Fruit fly (Drosophila melanogaster): ENCODE data around the gene CG9588.

The CG9588 gene

dm6 chr3R:13683624-13684568 lies 7.4 kb upstream of the CG9588 start, which contains the start of gene flfl (continued):
- TF ChIP-seq dan (GFP tag; IDR thresholded peaks at IDR 0.05), result no peak
- TF ChIP-seq gcm2 (GFP tag; optimal IDR thresholded peaks at IDR 0.05), result no peak
- TF ChIP-seq CG32532 (GFP tag; IDR thresholded peaks at IDR 0.05), result no peak
- TF ChIP-seq CG12104 (GFP tag; optimal IDR thresholded peaks at IDR 0.05), result no peak
- peak; percentile 19 for TF ChIP-seq BtbVII (GFP tag; optimal IDR thresholded peaks at IDR 0.05)
- no peak for TF ChIP-seq CG15011 (GFP tag; optimal IDR thresholded peaks at IDR 0.05)
- peak; percentile 64 for TF ChIP-seq CG9437 (GFP tag; optimal IDR thresholded peaks at IDR 0.05)
- TF ChIP-seq CG17829 (tag; optimal IDR thresholded peaks at IDR 0.05), result peak; percentile 17
- no peak for TF ChIP-seq pfk (GFP tag; optimal IDR thresholded peaks at IDR 0.05)
- TF ChIP-seq vnd (GFP tag; IDR thresholded peaks at IDR 0.05; ENCODE audit: partially characterized antibody), result no peak
- TF ChIP-seq B-H1 (GFP tag; IDR thresholded peaks at IDR 0.05), result no peak
- no peak for TF ChIP-seq Hr39 (optimal IDR thresholded peaks at IDR 0.05)
- no peak for TF ChIP-seq cwo (GFP tag; optimal IDR thresholded peaks at IDR 0.05)
- no peak for TF ChIP-seq dmrt99B (tag; optimal IDR thresholded peaks at IDR 0.05)
- peak; percentile 44 for TF ChIP-seq CG12071 (GFP tag; optimal IDR thresholded peaks at IDR 0.05)
- TF ChIP-seq CG14014 (GFP tag; IDR thresholded peaks at IDR 0.05), result no peak
- TF ChIP-seq CG9932 (GFP tag; IDR thresholded peaks at IDR 0.05), result no peak
- TF ChIP-seq ase (GFP tag; IDR thresholded peaks at IDR 0.05), result no peak
- TF ChIP-seq crc (GFP tag; optimal IDR thresholded peaks at IDR 0.05), result no peak
- no peak for TF ChIP-seq grn (GFP tag; optimal IDR thresholded peaks at IDR 0.05)
- no peak for TF ChIP-seq Poxn (GFP tag; IDR thresholded peaks at IDR 0.05)
- TF ChIP-seq HLH3B (GFP tag; IDR thresholded peaks at IDR 0.05), result no peak
- TF ChIP-seq ken (GFP tag; IDR thresholded peaks at IDR 0.05), result no peak
- peak; percentile 53 for TF ChIP-seq CG14710 (tag; optimal IDR thresholded peaks at IDR 0.05)
- TF ChIP-seq kah (GFP tag; optimal IDR thresholded peaks at IDR 0.05), result peak; percentile 12
- TF ChIP-seq sisA (GFP tag; IDR thresholded peaks at IDR 0.05), result no peak
- TF ChIP-seq ranshi (GFP tag; IDR thresholded peaks at IDR 0.05), result no peak
- peak in 1 of 2 experiments; percentile 26 for TF ChIP-seq Hr51 (GFP tag; optimal IDR thresholded peaks at IDR 0.05)

DNA sequence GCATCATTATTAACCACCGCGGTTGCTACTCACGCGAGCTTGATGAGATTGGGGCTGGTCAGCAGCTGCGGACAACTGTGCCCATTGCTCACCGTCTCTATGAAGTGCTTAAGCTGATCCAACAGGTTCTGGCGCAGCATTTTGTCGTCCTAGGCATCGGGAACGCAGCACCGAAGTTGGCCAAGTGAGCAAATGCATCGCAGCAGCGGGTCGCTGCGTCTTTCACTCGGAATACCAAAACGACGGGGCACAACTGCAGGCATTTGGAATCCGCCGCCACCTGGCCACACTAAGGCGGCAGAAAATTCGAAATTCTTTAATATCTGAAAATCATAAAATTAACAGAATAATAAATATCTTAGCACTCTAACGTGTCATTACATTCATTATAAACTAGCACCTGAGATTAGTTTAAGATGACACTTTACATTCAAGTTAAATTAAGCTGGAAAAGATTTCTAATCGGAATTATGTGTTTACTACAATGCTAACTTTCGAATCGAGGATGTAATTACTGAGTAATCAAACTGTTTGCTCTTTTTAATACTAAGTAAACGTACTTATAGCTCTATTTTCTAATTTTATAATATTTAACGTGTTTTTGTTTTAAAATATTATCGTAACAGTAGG lies 6.6 kb upstream of the CG9588 start:
- TF ChIP-seq Doc2 (GFP tag; IDR thresholded peaks at IDR 0.05) (no peak), nom (GFP tag; optimal IDR thresholded peaks at IDR 0.05) (peak; percentile 33), YL-1 (GFP tag; optimal IDR thresholded peaks at IDR 0.05) (peak; percentile 1), CG17829 (tag; optimal IDR thresholded peaks at IDR 0.05) (peak; percentile 10), Lhr (GFP tag; optimal IDR thresholded peaks at IDR 0.05) (peak; percentile 23), tna (GFP tag; IDR thresholded peaks at IDR 0.05; ENCODE audit: partially characterized antibody) (0 out of 2 replicates have a peak, but pooled peaks have one; percentile 31), ci (GFP tag; IDR thresholded peaks at IDR 0.05) (peak; percentile 41; the same call in 1 of the 3 replicates), CG4617 (GFP tag; optimal IDR thresholded peaks at IDR 0.05; ENCODE audit: borderline replicate concordance) (peak; percentile 38), CG1603 (tag; optimal IDR thresholded peaks at IDR 0.05) (peak; percentile 41), CG5953 (GFP tag; IDR thresholded peaks at IDR 0.05) (no peak), CG33213 (GFP tag; optimal IDR thresholded peaks at IDR 0.05) (peak; percentile 40), trem (tag; optimal IDR thresholded peaks at IDR 0.05) (peak; percentile 7), CG11456 (GFP tag; IDR thresholded peaks at IDR 0.05) (no peak), al (GFP tag; IDR thresholded peaks at IDR 0.05) (no peak), Sin3A (optimal IDR thresholded peaks at IDR 0.05) (no peak), CG17385 (GFP tag; optimal IDR thresholded peaks at IDR 0.05) (no peak), CG2199 (GFP tag; IDR thresholded peaks at IDR 0.05) (no peak), slbo (GFP tag; IDR thresholded peaks at IDR 0.05) (0 out of 2 replicates have a peak, but pooled peaks have one; percentile 14), vvl (GFP tag; IDR thresholded peaks at IDR 0.05) (0 out of 2 replicates have a peak, but pooled peaks have one; percentile 18), Ets65A (GFP tag) (peak; percentile 71), lilli (GFP tag; optimal IDR thresholded peaks at IDR 0.05) (peak; percentile 1), ap (GFP tag; IDR thresholded peaks at IDR 0.05) (no peak), Ssrp (tag; optimal IDR thresholded peaks at IDR 0.05) (no peak)
